Fruit fly (Drosophila melanogaster) whole organism, embryonic: ENCODE results near the gene blot.

Experiments used
- ATbp ChIP-seq: fragments of 200-800 bp; sonication (Bioruptor generic); optimal IDR thresholded peaks from 2 replicates; lab custom pipeline; 2017; ENCODE audit warnings: missing biosample characterization, mild to moderate bottlenecking, missing genetic modification characterization, missing genetic modification reagents
- Abd-B ChIP-seq: fragments of 200-800 bp; sonication (Bioruptor generic); optimal IDR thresholded peaks from 2 replicates; lab custom pipeline; 2018; ENCODE audit warnings: missing biosample characterization, mild to moderate bottlenecking, missing genetic modification characterization, moderate library complexity
- Aef1 ChIP-seq: fragments of 200-800 bp; sonication (Bioruptor generic); IDR thresholded peaks from 3 replicates; pipeline ENCODE4 v1.3.6; 2022; ENCODE audit warnings: missing biosample characterization, missing genetic modification characterization
- CG10209 ChIP-seq: fragments of 200-800 bp; sonication (Bioruptor generic); optimal IDR thresholded peaks from 3 replicates; lab custom pipeline; 2017; ENCODE audit warnings: missing biosample characterization, mild to moderate bottlenecking, missing genetic modification characterization, missing genetic modification reagents
- CG10267 ChIP-seq: fragments of 200-800 bp; sonication (Bioruptor generic); optimal IDR thresholded peaks from 2 replicates; lab custom pipeline; 2018; ENCODE audit warnings: missing biosample characterization, mild to moderate bottlenecking, missing genetic modification characterization, moderate library complexity
- CG11560 ChIP-seq: fragments of 200-800 bp; sonication (Bioruptor generic); IDR thresholded peaks from 3 replicates; pipeline ENCODE4 v1.3.6; 2022; ENCODE audit warnings: missing biosample characterization, missing genetic modification characterization
- CG12219 ChIP-seq: fragments of 200-800 bp; sonication (Bioruptor generic); optimal IDR thresholded peaks from 3 replicates; lab custom pipeline; 2018; ENCODE audit warnings: missing biosample characterization, mild to moderate bottlenecking, missing genetic modification characterization
- CG12659 ChIP-seq: fragments of 200-800 bp; sonication (Bioruptor generic); optimal IDR thresholded peaks from 3 replicates; lab custom pipeline; 2017; ENCODE audit warnings: mild to moderate bottlenecking, missing biosample characterization, missing genetic modification reagents, missing genetic modification characterization
- CG12942 ChIP-seq: fragments of 200-800 bp; sonication (Bioruptor generic); optimal IDR thresholded peaks from 3 replicates; lab custom pipeline; 2016; ENCODE audit warnings: missing biosample characterization, missing genetic modification characterization
- CG14441 ChIP-seq: fragments of 200-800 bp; sonication (Bioruptor generic); IDR thresholded peaks from 2 replicates; pipeline ENCODE4 v1.3.6; 2022; ENCODE audit warnings: missing biosample characterization, missing genetic modification characterization
- CG1603 ChIP-seq: fragments of 200-800 bp; sonication (Bioruptor generic); optimal IDR thresholded peaks from 2 replicates; lab custom pipeline; 2019; ENCODE audit warnings: missing biosample characterization, mild to moderate bottlenecking, missing genetic modification characterization, moderate library complexity
- CG1647 ChIP-seq: fragments of 200-800 bp; sonication (Bioruptor generic); optimal IDR thresholded peaks from 3 replicates; lab custom pipeline; 2016; ENCODE audit warnings: missing biosample characterization, missing genetic modification characterization
- CG17568 ChIP-seq: fragments of 200-800 bp; sonication (Bioruptor generic); optimal IDR thresholded peaks from 2 replicates; lab custom pipeline; 2018; ENCODE audit warnings: missing biosample characterization, mild to moderate bottlenecking, missing genetic modification characterization, moderate library complexity
- CG17802 ChIP-seq: fragments of 200-800 bp; sonication (Bioruptor generic); optimal IDR thresholded peaks from 2 replicates; lab custom pipeline; 2018; ENCODE audit warnings: missing biosample characterization, mild to moderate bottlenecking, missing genetic modification characterization, moderate library complexity
- CG1832 ChIP-seq: fragments of 200-800 bp; sonication (Bioruptor generic); optimal IDR thresholded peaks from 2 replicates; lab custom pipeline; 2017; ENCODE audit warnings: missing biosample characterization, mild to moderate bottlenecking, missing genetic modification characterization, inconsistent platforms
- CG2875 ChIP-seq: fragments of 200-800 bp; sonication (Bioruptor generic); optimal IDR thresholded peaks from 2 replicates; lab custom pipeline; 2017; ENCODE audit warnings: missing biosample characterization, mild to moderate bottlenecking, missing genetic modification characterization, missing genetic modification reagents
- CG31388 ChIP-seq: fragments of 200-800 bp; sonication (Bioruptor generic); optimal IDR thresholded peaks from 2 replicates; lab custom pipeline; 2016; ENCODE audit warnings: missing biosample characterization, missing genetic modification characterization
- CG34376 ChIP-seq: fragments of 200-800 bp; sonication (Bioruptor generic); optimal IDR thresholded peaks from 2 replicates; lab custom pipeline; 2018; ENCODE audit warnings: missing biosample characterization, mild to moderate bottlenecking, missing genetic modification characterization
- CG4730 ChIP-seq: fragments of 200-800 bp; sonication (Bioruptor generic); IDR thresholded peaks from 2 replicates; pipeline ENCODE4 v1.3.6; 2022; ENCODE audit warnings: missing biosample characterization, missing genetic modification characterization
- CG7786 ChIP-seq: fragments of 200-800 bp; sonication (Bioruptor generic); optimal IDR thresholded peaks from 2 replicates; lab custom pipeline; 2016; ENCODE audit warnings: missing biosample characterization, missing genetic modification characterization
- CG8478 ChIP-seq: fragments of >200 bp; optimal IDR thresholded peaks from 2 replicates; lab custom pipeline; 2018
- CG9797 ChIP-seq: fragments of 200-800 bp; sonication (Bioruptor generic); optimal IDR thresholded peaks from 3 replicates; lab custom pipeline; 2018; ENCODE audit warnings: missing biosample characterization, mild to moderate bottlenecking, missing genetic modification characterization
- CTCF ChIP-seq: fragments of 200-800 bp; sonication (Bioruptor generic); optimal IDR thresholded peaks from 2 replicates; lab custom pipeline; 2017; ENCODE audit warnings: missing biosample characterization, mild to moderate bottlenecking, missing genetic modification characterization, moderate library complexity
- Dbx ChIP-seq: fragments of 200-800 bp; sonication (Bioruptor generic); IDR thresholded peaks from 3 replicates; pipeline ENCODE4 v1.3.6; 2022; ENCODE audit warnings: missing biosample characterization, missing genetic modification characterization
- Dll ChIP-seq: fragments of 200-800 bp; sonication (Bioruptor generic); IDR thresholded peaks from 4 replicates; pipeline ENCODE4 v1.3.6; 2022; ENCODE audit warnings: missing biosample characterization, missing genetic modification characterization; ENCODE audit not compliant: partially characterized antibody
- Fer1 ChIP-seq: fragments of 200-800 bp; sonication (Bioruptor generic); optimal IDR thresholded peaks from 2 replicates; lab custom pipeline; 2017; ENCODE audit warnings: missing biosample characterization, mild to moderate bottlenecking, missing genetic modification characterization
- Fer2 ChIP-seq: fragments of 200-800 bp; sonication (Bioruptor generic); optimal IDR thresholded peaks from 2 replicates; lab custom pipeline; 2018; ENCODE audit warnings: missing biosample characterization, mild to moderate bottlenecking, missing genetic modification characterization, moderate library complexity
- HLH3B ChIP-seq: fragments of 200-800 bp; sonication (Bioruptor generic); IDR thresholded peaks from 2 replicates; pipeline ENCODE4 v1.3.6; 2022; ENCODE audit warnings: missing biosample characterization, missing genetic modification characterization
- HmgD ChIP-seq: fragments of 200-800 bp; sonication (Bioruptor generic); optimal IDR thresholded peaks from 3 replicates; lab custom pipeline; 2016; ENCODE audit warnings: missing biosample characterization, missing genetic modification characterization
- Hmr ChIP-seq: fragments of 200-800 bp; sonication (Bioruptor generic); optimal IDR thresholded peaks from 3 replicates; lab custom pipeline; 2017; ENCODE audit warnings: mild to moderate bottlenecking, missing biosample characterization, missing genetic modification reagents, missing genetic modification characterization
- Hr78 ChIP-seq, 2 experiments: fragments of 200-800 bp in 1 of 2; fragments of >200 bp in 1 of 2; sonication (Bioruptor generic) in 1 of 2; optimal IDR thresholded peaks; 2 replicates each; lab custom pipeline; 2017 to 2019; ENCODE audit warnings: missing biosample characterization in 2 of 2, missing genetic modification characterization in 2 of 2, mild to moderate bottlenecking in 1 of 2, moderate library complexity in 1 of 2
- Meics ChIP-seq: fragments of 200-800 bp; sonication (Bioruptor generic); optimal IDR thresholded peaks from 2 replicates; lab custom pipeline; 2017; ENCODE audit warnings: missing biosample characterization, mild to moderate bottlenecking, missing genetic modification characterization
- NC2α ChIP-seq: fragments of 200-800 bp; sonication (Bioruptor generic); optimal IDR thresholded peaks from 2 replicates; lab custom pipeline; 2016; ENCODE audit warnings: missing biosample characterization, missing genetic modification characterization
- Scr ChIP-seq: fragments of 200-800 bp; sonication (Bioruptor generic); IDR thresholded peaks from 2 replicates; pipeline ENCODE4 v1.3.6; 2022; ENCODE audit warnings: missing biosample characterization, missing genetic modification characterization; ENCODE audit not compliant: partially characterized antibody
- Side ChIP-seq: fragments of 200-800 bp; sonication (Bioruptor generic); optimal IDR thresholded peaks from 2 replicates; lab custom pipeline; 2016; ENCODE audit warnings: missing biosample characterization, missing genetic modification characterization
- Sin3A ChIP-seq: fragments of >200 bp; optimal IDR thresholded peaks from 2 replicates; lab custom pipeline; 2018
- Stat92E ChIP-seq, 3 experiments: fragments of >200 bp in 2 of 3; fragments of 200-800 bp in 1 of 3; sonication (Bioruptor generic) in 1 of 3; optimal IDR thresholded peaks; 2 replicates each; lab custom pipeline; 2017 to 2019; ENCODE audit warnings: missing biosample characterization in 3 of 3, missing genetic modification characterization in 3 of 3, mild to moderate bottlenecking in 1 of 3, moderate library complexity in 1 of 3
- Trl ChIP-seq, 3 experiments: fragments of >200 bp in 2 of 3; fragments of 200-800 bp in 1 of 3; sonication (Bioruptor generic) in 1 of 3; optimal IDR thresholded peaks; 2 replicates in 1 of 3; 3 replicates in 2 of 3; lab custom pipeline; 2016 to 2017; ENCODE audit warnings: missing biosample characterization in 1 of 3, missing genetic modification characterization in 1 of 3
- gro ChIP-seq: fragments of 200-800 bp; sonication (Bioruptor generic); optimal IDR thresholded peaks from 2 replicates; lab custom pipeline; 2016; ENCODE audit warnings: missing biosample characterization, missing genetic modification characterization
- kay ChIP-seq: fragments of 200-800 bp; sonication (Bioruptor generic); optimal IDR thresholded peaks from 2 replicates; lab custom pipeline; 2016; ENCODE audit warnings: missing biosample characterization, missing genetic modification characterization
- nom ChIP-seq: fragments of 200-800 bp; sonication (Bioruptor generic); optimal IDR thresholded peaks from 2 replicates; lab custom pipeline; 2017; ENCODE audit warnings: missing biosample characterization, missing genetic modification characterization, mild to moderate bottlenecking, moderate library complexity, missing genetic modification reagents
- pb ChIP-seq: fragments of 200-800 bp; sonication (Bioruptor generic); optimal IDR thresholded peaks from 3 replicates; lab custom pipeline; 2016; ENCODE audit warnings: missing biosample characterization, missing genetic modification characterization
- ro ChIP-seq: fragments of 200-800 bp; sonication (Bioruptor generic); IDR thresholded peaks from 2 replicates; pipeline ENCODE4 v1.3.6; 2022; ENCODE audit warnings: missing biosample characterization, missing genetic modification characterization
- sqz ChIP-seq: fragments of 200-800 bp; sonication (Bioruptor generic); optimal IDR thresholded peaks from 3 replicates; lab custom pipeline; 2018; ENCODE audit warnings: missing biosample characterization, mild to moderate bottlenecking, missing genetic modification characterization
- stc ChIP-seq: fragments of 200-800 bp; sonication (Bioruptor generic); IDR thresholded peaks from 2 replicates; pipeline ENCODE4 v1.3.6; 2022; ENCODE audit warnings: missing biosample characterization, missing genetic modification characterization
- tio ChIP-seq: fragments of 200-800 bp; sonication (Bioruptor generic); optimal IDR thresholded peaks from 2 replicates; lab custom pipeline; 2017; ENCODE audit warnings: missing biosample characterization, missing genetic modification characterization, inconsistent platforms
- tup ChIP-seq: fragments of 200-800 bp; sonication (Bioruptor generic); optimal IDR thresholded peaks from 2 replicates; lab custom pipeline; 2016; ENCODE audit warnings: missing biosample characterization, mild to moderate bottlenecking, missing genetic modification characterization, moderate library complexity
- wdn ChIP-seq: fragments of 200-800 bp; sonication (Bioruptor generic); IDR thresholded peaks from 2 replicates; pipeline ENCODE4 v1.3.6; 2022; ENCODE audit warnings: missing biosample characterization, missing genetic modification characterization
- zen ChIP-seq: fragments of 200-800 bp; sonication (Bioruptor generic); optimal IDR thresholded peaks from 3 replicates; lab custom pipeline; 2018; ENCODE audit warnings: missing biosample characterization, mild to moderate bottlenecking, missing genetic modification characterization, moderate library complexity
- zen2 ChIP-seq: fragments of 200-800 bp; sonication (Bioruptor generic); IDR thresholded peaks from 3 replicates; pipeline ENCODE4 v1.3.6; 2022; ENCODE audit warnings: missing biosample characterization, missing genetic modification characterization; ENCODE audit not compliant: partially characterized antibody

Gene blot

DNA sequence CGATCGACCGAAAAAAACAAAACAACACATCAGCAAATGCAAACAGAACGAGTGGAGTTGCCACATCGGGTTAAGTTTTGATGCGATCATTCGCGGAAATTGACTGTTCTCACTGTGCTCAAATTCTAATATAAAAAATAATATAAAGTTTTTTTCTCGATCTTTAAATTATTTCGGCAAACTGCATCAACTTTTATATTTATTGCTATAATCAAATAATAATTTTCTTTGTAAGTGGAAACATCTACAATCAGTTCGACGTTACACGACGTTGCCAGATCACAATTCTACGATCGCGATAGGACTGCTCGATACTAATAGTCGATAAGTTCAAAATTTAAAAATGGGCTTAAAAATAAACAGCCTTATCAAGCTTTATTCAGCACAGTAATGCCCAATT, 7.5 kb upstream of the blot start, which contains the start of gene Gorab (continued):
- TF ChIP-seq Dll (GFP tag; lab: Robert Waterston, UW) = peak; percentile 73
- peak; percentile 44 for TF ChIP-seq HmgD (GFP tag; lab: Kevin White, UChicago)
- TF ChIP-seq ATbp (GFP tag; lab: Kevin White, UChicago) = peak; percentile 50
- TF ChIP-seq CG14441 (GFP tag; lab: Robert Waterston, UW) = peak; percentile 97
- TF ChIP-seq CG12942 (GFP tag; lab: Kevin White, UChicago) = peak; percentile 90
- TF ChIP-seq Trl (optimal IDR thresholded peaks at IDR 0.05; lab: Kevin White, UChicago) = no peak
- TF ChIP-seq Trl (GFP tag; optimal IDR thresholded peaks at IDR 0.05; lab: Kevin White, UChicago) = peak; percentile 4
- no peak for TF ChIP-seq zen2 (GFP tag; lab: Robert Waterston, UW)
- TF ChIP-seq CG2875 (GFP tag; lab: Kevin White, UChicago) = peak; percentile 4
- TF ChIP-seq Fer2 (tag; lab: Kevin White, UChicago) = peak; percentile 79
- TF ChIP-seq Scr (GFP tag; lab: Robert Waterston, UW) = peak; percentile 57
- no peak for TF ChIP-seq CG34376 (GFP tag; lab: Kevin White, UChicago)
- TF ChIP-seq CG12659 = peak; percentile 93
- peak; percentile 70 for TF ChIP-seq CG1647 (GFP tag; lab: Kevin White, UChicago)
- peak; percentile 91 for TF ChIP-seq tio (GFP tag; lab: Kevin White, UChicago)
- peak; percentile 77 for TF ChIP-seq tup
- peak; percentile 60 for TF ChIP-seq Fer1
- TF ChIP-seq CG1603 = no peak
- no peak for TF ChIP-seq CG1832
- peak; percentile 85 for TF ChIP-seq kay (GFP tag; lab: Kevin White, UChicago)
- TF ChIP-seq CG10267 = peak; percentile 85
- TF ChIP-seq HLH3B (GFP tag; lab: Robert Waterston, UW) = peak; percentile 95
- peak; percentile 72 for TF ChIP-seq gro
- no peak for TF ChIP-seq pb
- TF ChIP-seq CG17568 = peak; percentile 68
- TF ChIP-seq CG7786 (GFP tag; lab: Kevin White, UChicago) = peak; percentile 63
- TF ChIP-seq CG12219 (GFP tag; lab: Kevin White, UChicago) = peak; percentile 26
- peak; percentile 79 for TF ChIP-seq Meics (GFP tag; lab: Kevin White, UChicago)
- TF ChIP-seq sqz = peak; percentile 44
- TF ChIP-seq Aef1 (GFP tag; lab: Robert Waterston, UW) = peak; percentile 97
- peak; percentile 67 for TF ChIP-seq Hmr (GFP tag; lab: Kevin White, UChicago)
- TF ChIP-seq Dbx (GFP tag; lab: Robert Waterston, UW) = peak; percentile 95
- TF ChIP-seq CG31388 = peak; percentile 73
- peak; percentile 86 for TF ChIP-seq CG10209 (GFP tag; lab: Kevin White, UChicago)
- TF ChIP-seq CG4730 = peak; percentile 94
- no peak for TF ChIP-seq NC2α (GFP tag; lab: Kevin White, UChicago)
- TF ChIP-seq Sin3A (lab: Kevin White, UChicago) = peak; percentile 46
- no peak for TF ChIP-seq Side (GFP tag; lab: Kevin White, UChicago)
- TF ChIP-seq Hr78 (GFP tag; optimal IDR thresholded peaks at IDR 0.05; lab: Kevin White, UChicago) = no peak
- peak; percentile 89 for TF ChIP-seq ro (GFP tag; lab: Robert Waterston, UW)
- no peak for TF ChIP-seq nom (GFP tag; lab: Kevin White, UChicago)
- TF ChIP-seq stc (GFP tag; lab: Robert Waterston, UW) = peak; percentile 90
- TF ChIP-seq Stat92E (GFP tag; optimal IDR thresholded peaks at IDR 0.05; lab: Kevin White, UChicago) = peak in 1 of 3 experiments; percentile 52
- TF ChIP-seq CG11560 (tag; lab: Robert Waterston, UW) = peak; percentile 93
- TF ChIP-seq Abd-B = peak; percentile 96
- TF ChIP-seq CG9797 (GFP tag; lab: Kevin White, UChicago) = peak; percentile 16
- peak; percentile 91 for TF ChIP-seq zen (tag; lab: Kevin White, UChicago)
- 0 out of 2 replicates have a peak, but pooled peaks have one; percentile 23 for TF ChIP-seq wdn
- peak; percentile 91 for TF ChIP-seq CG17802 (tag; lab: Kevin White, UChicago)
- peak; percentile 17 for TF ChIP-seq CTCF (GFP tag; lab: Kevin White, UChicago)
- no peak for TF ChIP-seq CG8478 (lab: Kevin White, UChicago)
